Worm (Caenorhabditis elegans): ENCODE results near the gene R13A1.1.

ce11 chrIV:7234623-7235022 is 14.8 kb downstream of the R13A1.1 start:
- no peak for TF ChIP-seq ceh-18 (tag; optimal IDR thresholded peaks at IDR 0.05)
- no peak for TF ChIP-seq fkh-10 (GFP tag; optimal IDR thresholded peaks at IDR 0.05)
- TF ChIP-seq K09A11.1 (tag; optimal IDR thresholded peaks at IDR 0.05; ENCODE audit: insufficient read depth): no peak
